Comparison of ENCODE assay signal across 1 fruit fly cellular context in the genomic region with DNA sequence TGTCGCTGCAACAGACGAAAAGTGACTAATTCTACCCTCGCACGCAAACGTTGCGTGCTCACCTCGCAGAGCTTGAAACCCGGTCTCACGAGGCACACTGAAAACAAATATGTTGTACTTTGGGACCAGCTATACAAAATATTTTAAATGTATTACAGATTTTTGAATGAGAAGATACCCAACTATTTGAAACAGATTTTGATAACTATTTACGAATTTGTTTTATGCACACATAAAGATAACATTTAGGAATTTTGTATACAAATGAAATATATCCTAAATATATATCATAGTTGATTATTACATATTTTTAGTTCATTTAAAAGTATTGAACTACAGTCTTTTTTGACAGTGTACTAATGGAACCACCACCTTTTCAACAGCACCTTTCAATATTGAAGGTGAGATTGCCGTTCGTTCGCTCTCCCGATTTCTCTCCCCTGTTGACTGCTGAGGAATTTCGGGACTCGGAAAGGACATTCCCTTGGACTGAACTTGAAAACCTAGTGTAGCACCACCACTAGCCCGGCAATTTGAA.
TF ChIP-seq lines count a peak whose summit lies in the region.

A gene (minus strand): TSS at position 4 of the 538 bp plus-strand sequence.

TF ChIP-seq in whole organism, embryonic, 481 proteins besides CTCF, POLR2A, EP300 and RAD21 (continued from another document):
- TF ChIP-seq cato (GFP tag; optimal IDR thresholded peaks at IDR 0.05; lab: Kevin White, UChicago; ENCODE audit: borderline replicate concordance) (peak; percentile 43), CG7963 (GFP tag; IDR thresholded peaks at IDR 0.05; lab: Robert Waterston, UW; ENCODE audit: partially characterized antibody) (peak; percentile 50; the same call in 1 of the 3 replicates), CG14050 (GFP tag; IDR thresholded peaks at IDR 0.05; lab: Robert Waterston, UW) (no peak), Stat92E (GFP tag; optimal IDR thresholded peaks at IDR 0.05; lab: Kevin White, UChicago) (peak in 1 of 3 experiments; percentile 79), Bgb (GFP tag; IDR thresholded peaks at IDR 0.05; lab: Robert Waterston, UW; ENCODE audit: partially characterized antibody) (peak; percentile 39; the same call in 1 of the 2 replicates), ase (GFP tag; IDR thresholded peaks at IDR 0.05; lab: Robert Waterston, UW) (peak; percentile 37; the same call in 1 of the 3 replicates), Pdp1 (GFP tag; optimal IDR thresholded peaks at IDR 0.05; lab: Kevin White, UChicago) (no peak), croc (GFP tag; conservative IDR thresholded peaks at IDR 0.05; lab: Robert Waterston, UW) (peak; percentile 75), peb (GFP tag; IDR thresholded peaks at IDR 0.05; lab: Robert Waterston, UW) (peak; percentile 47; the same call in 1 of the 2 replicates), CG32532 (GFP tag; IDR thresholded peaks at IDR 0.05; lab: Robert Waterston, UW) (0 out of 2 replicates have a peak, but pooled peaks have one; percentile 25), CG43689 (GFP tag; IDR thresholded peaks at IDR 0.05; lab: Robert Waterston, UW) (no peak), BEAF-32 (GFP tag; optimal IDR thresholded peaks at IDR 0.05; lab: Kevin White, UChicago) (no peak), zf30C (GFP tag; optimal IDR thresholded peaks at IDR 0.05; lab: Kevin White, UChicago) (peak; percentile 92), odd (GFP tag; optimal IDR thresholded peaks at IDR 0.05; lab: Kevin White, UChicago) (peak; percentile 65), CG10959 (GFP tag; IDR thresholded peaks at IDR 0.05; lab: Robert Waterston, UW) (peak; percentile 74), zen2 (GFP tag; IDR thresholded peaks at IDR 0.05; lab: Robert Waterston, UW; ENCODE audit: partially characterized antibody) (no peak), fru (optimal IDR thresholded peaks at IDR 0.05; lab: Kevin White, UChicago) (no peak), CG9797 (GFP tag; optimal IDR thresholded peaks at IDR 0.05; lab: Kevin White, UChicago) (no peak), stwl (tag; optimal IDR thresholded peaks at IDR 0.05; lab: Kevin White, UChicago) (peak; percentile 31), CG15514 (GFP tag; optimal IDR thresholded peaks at IDR 0.05; lab: Kevin White, UChicago) (no peak), sim (GFP tag; IDR thresholded peaks at IDR 0.05; lab: Robert Waterston, UW) (peak; percentile 77), CG10267 (tag; optimal IDR thresholded peaks at IDR 0.05; lab: Kevin White, UChicago) (peak; percentile 89), lola (GFP tag; optimal IDR thresholded peaks at IDR 0.05; lab: Kevin White, UChicago) (peak in 1 of 3 experiments; percentile 96), CG11504 (tag; optimal IDR thresholded peaks at IDR 0.05; lab: Kevin White, UChicago) (peak; percentile 83), ind (GFP tag; optimal IDR thresholded peaks at IDR 0.05; lab: Kevin White, UChicago) (peak; percentile 32), Sox100B (GFP tag; optimal IDR thresholded peaks at IDR 0.05; lab: Kevin White, UChicago) (peak; percentile 74), YL-1 (GFP tag; optimal IDR thresholded peaks at IDR 0.05; lab: Kevin White, UChicago) (no peak), CG13775 (GFP tag; optimal IDR thresholded peaks at IDR 0.05; lab: Kevin White, UChicago) (peak; percentile 76), CG7839 (tag; optimal IDR thresholded peaks at IDR 0.05; lab: Kevin White, UChicago) (peak; percentile 85), CG10462 (GFP tag; optimal IDR thresholded peaks at IDR 0.05; lab: Kevin White, UChicago) (peak; percentile 49), sens (GFP tag; lab: Kevin White, UChicago) (peak; percentile 93), CG2875 (GFP tag; optimal IDR thresholded peaks at IDR 0.05; lab: Kevin White, UChicago) (peak; percentile 57), Hr3 (GFP tag; optimal IDR thresholded peaks at IDR 0.05; lab: Kevin White, UChicago) (peak; percentile 65), CG6254 (GFP tag; optimal IDR thresholded peaks at IDR 0.05; lab: Kevin White, UChicago) (peak; percentile 57), cg (GFP tag; optimal IDR thresholded peaks at IDR 0.05; lab: Kevin White, UChicago) (no peak), psq (GFP tag; optimal IDR thresholded peaks at IDR 0.05; lab: Kevin White, UChicago) (no peak), CrebB (tag; optimal IDR thresholded peaks at IDR 0.05; lab: Kevin White, UChicago) (peak; percentile 11), CG15696 (tag; optimal IDR thresholded peaks at IDR 0.05; lab: Kevin White, UChicago) (peak; percentile 95), sd (tag; optimal IDR thresholded peaks at IDR 0.05; lab: Kevin White, UChicago) (peak; percentile 62), CG9215 (GFP tag; IDR thresholded peaks at IDR 0.05; lab: Robert Waterston, UW) (0 out of 2 replicates have a peak, but pooled peaks have one; percentile 9), ATbp (GFP tag; optimal IDR thresholded peaks at IDR 0.05; lab: Kevin White, UChicago) (peak; percentile 56), phol (tag; optimal IDR thresholded peaks at IDR 0.05; lab: Kevin White, UChicago) (peak; percentile 87), CG18476 (GFP tag; optimal IDR thresholded peaks at IDR 0.05; lab: Kevin White, UChicago) (peak; percentile 98), tin (GFP tag; optimal IDR thresholded peaks at IDR 0.05; lab: Kevin White, UChicago) (peak; percentile 66), nmo (GFP tag; optimal IDR thresholded peaks at IDR 0.05; lab: Kevin White, UChicago) (peak; percentile 92), trh (GFP tag; optimal IDR thresholded peaks at IDR 0.05; lab: Kevin White, UChicago) (peak; percentile 15), lmd (GFP tag; IDR thresholded peaks at IDR 0.05; lab: Robert Waterston, UW) (peak; percentile 69; the same call in 1 of the 2 replicates), Rfx (GFP tag; IDR thresholded peaks at IDR 0.05; lab: Robert Waterston, UW) (0 out of 2 replicates have a peak, but pooled peaks have one; percentile 23), CG31441 (GFP tag; IDR thresholded peaks at IDR 0.05; lab: Robert Waterston, UW) (peak; percentile 84), HHEX (GFP tag; optimal IDR thresholded peaks at IDR 0.05; lab: Kevin White, UChicago) (peak; percentile 33), CG32767 (GFP tag; IDR thresholded peaks at IDR 0.05; lab: Robert Waterston, UW) (0 out of 2 replicates have a peak, but pooled peaks have one; percentile 28), jumu (GFP tag; optimal IDR thresholded peaks at IDR 0.05; lab: Kevin White, UChicago) (no peak), sqz (GFP tag; optimal IDR thresholded peaks at IDR 0.05; lab: Kevin White, UChicago) (peak; percentile 65), dysf (GFP tag; IDR thresholded peaks at IDR 0.05; lab: Robert Waterston, UW) (peak; percentile 63; the same call in 2 of the 3 replicates), CG1233 (GFP tag; optimal IDR thresholded peaks at IDR 0.05; lab: Kevin White, UChicago) (peak; percentile 77), D19A (tag; optimal IDR thresholded peaks at IDR 0.05; lab: Kevin White, UChicago) (peak; percentile 84), ci (GFP tag; IDR thresholded peaks at IDR 0.05; lab: Robert Waterston, UW) (peak; percentile 51; the same call in 1 of the 3 replicates), cas (GFP tag; IDR thresholded peaks at IDR 0.05; lab: Robert Waterston, UW) (no peak), Xbp1 (GFP tag; optimal IDR thresholded peaks at IDR 0.05; lab: Kevin White, UChicago) (peak; percentile 48), lilli (GFP tag; optimal IDR thresholded peaks at IDR 0.05; lab: Kevin White, UChicago) (peak; percentile 29), CG4820 (GFP tag; optimal IDR thresholded peaks at IDR 0.05; lab: Kevin White, UChicago) (peak; percentile 68), trem (tag; optimal IDR thresholded peaks at IDR 0.05; lab: Kevin White, UChicago) (peak; percentile 82), CG17802 (tag; optimal IDR thresholded peaks at IDR 0.05; lab: Kevin White, UChicago) (no peak), CG30403 (GFP tag; optimal IDR thresholded peaks at IDR 0.05; lab: Kevin White, UChicago) (peak; percentile 70), pan (optimal IDR thresholded peaks at IDR 0.05; lab: Kevin White, UChicago) (no peak), pan (GFP tag; optimal IDR thresholded peaks at IDR 0.05 in 1 of 2, IDR thresholded peaks at IDR 0.05 in 1 of 2) (peak in 1 of 2 experiments; percentile 47), dm (GFP tag; optimal IDR thresholded peaks at IDR 0.05; lab: Kevin White, UChicago) (no peak), CG11723 (GFP tag; optimal IDR thresholded peaks at IDR 0.05; lab: Kevin White, UChicago) (peak; percentile 39), lab (GFP tag; optimal IDR thresholded peaks at IDR 0.05; lab: Kevin White, UChicago) (peak; percentile 37), dpn (GFP tag; optimal IDR thresholded peaks at IDR 0.05; lab: Kevin White, UChicago) (peak in 1 of 2 experiments; percentile 46), Opbp (GFP tag; IDR thresholded peaks at IDR 0.05; lab: Robert Waterston, UW; ENCODE audit: partially characterized antibody) (peak; percentile 67; the same call in 2 of the 3 replicates), CG7556 (GFP tag; optimal IDR thresholded peaks at IDR 0.05; lab: Kevin White, UChicago) (peak; percentile 82), CG6689 (GFP tag; IDR thresholded peaks at IDR 0.05; lab: Robert Waterston, UW) (peak; percentile 84), CG8290 (GFP tag; optimal IDR thresholded peaks at IDR 0.05; lab: Kevin White, UChicago) (peak; percentile 69), CG8290 (tag; optimal IDR thresholded peaks at IDR 0.05; lab: Kevin White, UChicago) (peak in 1 of 2 experiments; percentile 39), CG17361 (GFP tag; IDR thresholded peaks at IDR 0.05; lab: Robert Waterston, UW) (peak; percentile 93), CG2678 (tag; optimal IDR thresholded peaks at IDR 0.05; lab: Kevin White, UChicago) (peak; percentile 80), Sox102F (GFP tag; optimal IDR thresholded peaks at IDR 0.05; lab: Kevin White, UChicago) (peak; percentile 61), CG1602 (GFP tag; optimal IDR thresholded peaks at IDR 0.05; lab: Kevin White, UChicago) (peak; percentile 70), kah (GFP tag; optimal IDR thresholded peaks at IDR 0.05; lab: Kevin White, UChicago) (peak; percentile 21), lov (optimal IDR thresholded peaks at IDR 0.05; lab: Kevin White, UChicago) (no peak), lov (GFP tag; IDR thresholded peaks at IDR 0.05; lab: Robert Waterston, UW) (0 out of 3 replicates have a peak, but pooled peaks have one; percentile 62), CG6791 (GFP tag; IDR thresholded peaks at IDR 0.05; lab: Robert Waterston, UW; ENCODE audit: partially characterized antibody) (peak; percentile 73; the same call in 2 of the 3 replicates), NFAT (GFP tag; IDR thresholded peaks at IDR 0.05; lab: Robert Waterston, UW) (0 out of 2 replicates have a peak, but pooled peaks have one; percentile 6), oc (tag; optimal IDR thresholded peaks at IDR 0.05; lab: Kevin White, UChicago) (peak; percentile 45), Fer1 (GFP tag; optimal IDR thresholded peaks at IDR 0.05; lab: Kevin White, UChicago) (no peak), Meics (GFP tag; optimal IDR thresholded peaks at IDR 0.05; lab: Kevin White, UChicago) (peak; percentile 37)
